Fruit fly (Drosophila melanogaster) whole organism, embryonic: ENCODE measurements around the gene AsnRS.

ENCODE experiments used
- B-H1 ChIP-seq: fragments of 200-800 bp; sonication (Bioruptor generic); IDR thresholded peaks from 3 replicates; pipeline ENCODE4 v1.3.6; 2022; ENCODE audit warnings: missing biosample characterization, missing genetic modification characterization
- BEAF-32 ChIP-seq: fragments of 200-800 bp; sonication (Bioruptor generic); optimal IDR thresholded peaks from 3 replicates; lab custom pipeline; 2017; ENCODE audit warnings: missing biosample characterization, missing genetic modification characterization, mild to moderate bottlenecking, moderate library complexity, missing genetic modification reagents
- Bgb ChIP-seq: fragments of 200-800 bp; sonication (Bioruptor generic); IDR thresholded peaks from 2 replicates; pipeline ENCODE4 v1.3.6; 2022; ENCODE audit warnings: missing biosample characterization, missing genetic modification characterization; ENCODE audit not compliant: partially characterized antibody
- CG10267 ChIP-seq: fragments of 200-800 bp; sonication (Bioruptor generic); optimal IDR thresholded peaks from 2 replicates; lab custom pipeline; 2018; ENCODE audit warnings: missing biosample characterization, mild to moderate bottlenecking, missing genetic modification characterization, moderate library complexity
- CG11560 ChIP-seq: fragments of 200-800 bp; sonication (Bioruptor generic); IDR thresholded peaks from 3 replicates; pipeline ENCODE4 v1.3.6; 2022; ENCODE audit warnings: missing biosample characterization, missing genetic modification characterization
- CG11723 ChIP-seq: fragments of 200-800 bp; sonication (Bioruptor generic); optimal IDR thresholded peaks from 2 replicates; lab custom pipeline; 2017; ENCODE audit warnings: missing biosample characterization, mild to moderate bottlenecking, missing genetic modification characterization
- CG12299 ChIP-seq: fragments of 200-800 bp; sonication (Bioruptor generic); optimal IDR thresholded peaks from 2 replicates; lab custom pipeline; 2018; ENCODE audit warnings: missing biosample characterization, mild to moderate bottlenecking, missing genetic modification characterization
- CG1233 ChIP-seq: fragments of 200-800 bp; sonication (Bioruptor generic); optimal IDR thresholded peaks from 4 replicates; lab custom pipeline; 2018; ENCODE audit warnings: missing biosample characterization, mild to moderate bottlenecking, missing genetic modification characterization
- CG13296 ChIP-seq: fragments of 200-800 bp; sonication (Bioruptor generic); optimal IDR thresholded peaks from 3 replicates; lab custom pipeline; 2018; ENCODE audit warnings: missing biosample characterization, mild to moderate bottlenecking, missing genetic modification characterization
- CG2202 ChIP-seq: fragments of 200-800 bp; sonication (Bioruptor generic); optimal IDR thresholded peaks from 2 replicates; lab custom pipeline; 2018; ENCODE audit warnings: missing biosample characterization, mild to moderate bottlenecking, missing genetic modification characterization
- CG31224 ChIP-seq: fragments of 200-800 bp; sonication (Bioruptor generic); IDR thresholded peaks from 2 replicates; pipeline ENCODE4 v1.3.6; 2022; ENCODE audit warnings: missing biosample characterization, missing genetic modification characterization
- CG34224 ChIP-seq: fragments of 200-800 bp; sonication (Bioruptor generic); IDR thresholded peaks from 3 replicates; pipeline ENCODE4 v1.3.6; 2022; ENCODE audit warnings: missing biosample characterization, missing genetic modification characterization; ENCODE audit not compliant: partially characterized antibody
- CG4617 ChIP-seq: fragments of 200-800 bp; sonication (Bioruptor generic); optimal IDR thresholded peaks from 3 replicates; lab custom pipeline; 2016; ENCODE audit warnings: missing biosample characterization, missing genetic modification characterization, borderline replicate concordance
- CG6765 ChIP-seq: fragments of 200-800 bp; sonication (Bioruptor generic); optimal IDR thresholded peaks from 3 replicates; lab custom pipeline; 2017; ENCODE audit warnings: missing biosample characterization, mild to moderate bottlenecking, missing genetic modification characterization
- CG7928 ChIP-seq: fragments of 200-800 bp; sonication (Bioruptor generic); optimal IDR thresholded peaks from 2 replicates; lab custom pipeline; 2017; ENCODE audit warnings: missing biosample characterization, mild to moderate bottlenecking, missing genetic modification characterization
- CG8944 ChIP-seq: fragments of 200-800 bp; sonication (Bioruptor generic); optimal IDR thresholded peaks from 3 replicates; lab custom pipeline; 2016; ENCODE audit warnings: missing biosample characterization, missing genetic modification characterization
- CG9215 ChIP-seq: fragments of 200-800 bp; sonication (Bioruptor generic); IDR thresholded peaks from 2 replicates; pipeline ENCODE4 v1.3.6; 2022; ENCODE audit warnings: missing biosample characterization, missing genetic modification characterization
- CG9437 ChIP-seq: fragments of 200-800 bp; sonication (Bioruptor generic); optimal IDR thresholded peaks from 2 replicates; lab custom pipeline; 2018; ENCODE audit warnings: missing biosample characterization, mild to moderate bottlenecking, missing genetic modification characterization
- CG9609 ChIP-seq: fragments of 200-800 bp; sonication (Bioruptor generic); optimal IDR thresholded peaks from 3 replicates; lab custom pipeline; 2016; ENCODE audit warnings: missing biosample characterization, missing genetic modification characterization
- CG9727 ChIP-seq: fragments of 200-800 bp; sonication (Bioruptor generic); optimal IDR thresholded peaks from 3 replicates; lab custom pipeline; 2017; ENCODE audit warnings: missing biosample characterization, mild to moderate bottlenecking, missing genetic modification characterization
- CG9797 ChIP-seq: fragments of 200-800 bp; sonication (Bioruptor generic); optimal IDR thresholded peaks from 3 replicates; lab custom pipeline; 2018; ENCODE audit warnings: missing biosample characterization, mild to moderate bottlenecking, missing genetic modification characterization
- Dp ChIP-seq: fragments of 200-800 bp; sonication (Bioruptor generic); optimal IDR thresholded peaks from 2 replicates; lab custom pipeline; 2018; ENCODE audit warnings: missing biosample characterization, mild to moderate bottlenecking, missing genetic modification characterization, moderate library complexity
- Gug ChIP-seq: fragments of 200-800 bp; sonication (Bioruptor generic); IDR thresholded peaks from 4 replicates; pipeline ENCODE4 v1.3.6; 2022; ENCODE audit warnings: missing biosample characterization, missing genetic modification characterization
- H2.0 ChIP-seq: fragments of 200-800 bp; sonication (Bioruptor generic); IDR thresholded peaks from 2 replicates; pipeline ENCODE4 v1.3.6; 2022; ENCODE audit warnings: missing biosample characterization, missing genetic modification characterization
- HmgZ ChIP-seq: fragments of 200-800 bp; sonication (Bioruptor generic); optimal IDR thresholded peaks from 2 replicates; lab custom pipeline; 2018; ENCODE audit warnings: missing biosample characterization, mild to moderate bottlenecking, missing genetic modification characterization
- Med ChIP-seq: fragments of 200-800 bp; sonication (Bioruptor generic); peaks from one replicate; lab custom pipeline; 2016; ENCODE audit warnings: missing biosample characterization, missing genetic modification characterization, mild to moderate bottlenecking, inconsistent platforms, moderate library complexity
- Pdp1 ChIP-seq, 2 experiments: fragments of 200-800 bp; sonication (Bioruptor generic); optimal IDR thresholded peaks; 3 replicates each; lab custom pipeline; 2016; ENCODE audit warnings: missing biosample characterization in 2 of 2, missing genetic modification characterization in 2 of 2, mild to moderate bottlenecking in 1 of 2, moderate library complexity in 1 of 2
- aop ChIP-seq: fragments of 200-800 bp; sonication (Bioruptor generic); IDR thresholded peaks from 2 replicates; pipeline ENCODE4 v1.3.6; 2022; ENCODE audit warnings: missing biosample characterization, missing genetic modification characterization
- ase ChIP-seq: fragments of 200-800 bp; sonication (Bioruptor generic); IDR thresholded peaks from 3 replicates; pipeline ENCODE4 v1.3.6; 2022; ENCODE audit warnings: missing biosample characterization, missing genetic modification characterization
- bigmax ChIP-seq: fragments of 200-800 bp; sonication (Bioruptor generic); optimal IDR thresholded peaks from 2 replicates; lab custom pipeline; 2018; ENCODE audit warnings: missing biosample characterization, mild to moderate bottlenecking, missing genetic modification characterization
- bsh ChIP-seq, 2 experiments: fragments of 200-800 bp; sonication (Bioruptor generic); optimal IDR thresholded peaks; 2 replicates each; lab custom pipeline; 2017 to 2018; ENCODE audit warnings: mild to moderate bottlenecking in 2 of 2, missing biosample characterization in 2 of 2, missing genetic modification characterization in 2 of 2, moderate library complexity in 1 of 2
- disco-r ChIP-seq: fragments of 200-800 bp; sonication (Bioruptor generic); optimal IDR thresholded peaks from 2 replicates; lab custom pipeline; 2016; ENCODE audit warnings: missing biosample characterization, missing genetic modification characterization
- dpn ChIP-seq, 2 experiments: fragments of 200-800 bp; sonication (Bioruptor generic); optimal IDR thresholded peaks; 3 replicates each; lab custom pipeline; 2016; ENCODE audit warnings: missing biosample characterization in 2 of 2, missing genetic modification characterization in 2 of 2
- en ChIP-seq: fragments of 200-800 bp; sonication (Bioruptor generic); optimal IDR thresholded peaks from 2 replicates; lab custom pipeline; 2016; ENCODE audit warnings: missing biosample characterization, missing genetic modification characterization
- exex ChIP-seq: fragments of 200-800 bp; sonication (Bioruptor generic); optimal IDR thresholded peaks from 4 replicates; lab custom pipeline; 2018; ENCODE audit warnings: missing biosample characterization, mild to moderate bottlenecking, missing genetic modification characterization, moderate library complexity
- fd96Cb ChIP-seq: fragments of 200-800 bp; sonication (Bioruptor generic); optimal IDR thresholded peaks from 2 replicates; lab custom pipeline; 2018; ENCODE audit warnings: missing biosample characterization, mild to moderate bottlenecking, missing genetic modification characterization, moderate library complexity
- grau ChIP-seq: fragments of 200-800 bp; optimal IDR thresholded peaks from 3 replicates; lab custom pipeline; 2019; ENCODE audit warnings: missing biosample characterization, mild to moderate bottlenecking, missing genetic modification characterization, moderate library complexity
- gsb ChIP-seq: fragments of 200-800 bp; sonication (Bioruptor generic); IDR thresholded peaks from 2 replicates; pipeline ENCODE4 v1.3.6; 2022; ENCODE audit warnings: missing biosample characterization, missing genetic modification characterization
- her ChIP-seq: fragments of 200-800 bp; sonication (Bioruptor generic); optimal IDR thresholded peaks from 2 replicates; lab custom pipeline; 2016; ENCODE audit warnings: missing biosample characterization, missing genetic modification characterization
- jing ChIP-seq: fragments of 200-800 bp; sonication (Bioruptor generic); optimal IDR thresholded peaks from 2 replicates; lab custom pipeline; 2018; ENCODE audit warnings: missing biosample characterization, mild to moderate bottlenecking, missing genetic modification characterization
- maf-S ChIP-seq: fragments of 200-800 bp; sonication (Bioruptor generic); optimal IDR thresholded peaks from 2 replicates; lab custom pipeline; 2016; ENCODE audit warnings: missing biosample characterization, missing genetic modification characterization
- mirr ChIP-seq: fragments of 200-800 bp; sonication (Bioruptor generic); optimal IDR thresholded peaks from 3 replicates; lab custom pipeline; 2018; ENCODE audit warnings: missing biosample characterization, mild to moderate bottlenecking, missing genetic modification characterization
- nau ChIP-seq: fragments of 200-800 bp; sonication (Bioruptor generic); optimal IDR thresholded peaks from 3 replicates; lab custom pipeline; 2017; ENCODE audit warnings: missing biosample characterization, mild to moderate bottlenecking, missing genetic modification characterization, missing genetic modification reagents
- onecut ChIP-seq: fragments of 200-800 bp; sonication (Bioruptor generic); IDR thresholded peaks from 2 replicates; pipeline ENCODE4 v1.3.6; 2022; ENCODE audit warnings: missing biosample characterization, missing genetic modification characterization
- p53 ChIP-seq: fragments of 200-800 bp; sonication (Bioruptor generic); optimal IDR thresholded peaks from 2 replicates; lab custom pipeline; 2016; ENCODE audit warnings: missing biosample characterization, missing genetic modification characterization
- pfk ChIP-seq: fragments of 200-800 bp; sonication (Bioruptor generic); optimal IDR thresholded peaks from 2 replicates; lab custom pipeline; 2018; ENCODE audit warnings: missing biosample characterization, mild to moderate bottlenecking, missing genetic modification characterization, moderate library complexity
- usp ChIP-seq: fragments of >200 bp; optimal IDR thresholded peaks from 2 replicates; lab custom pipeline; 2017; ENCODE audit warnings: missing biosample characterization, missing genetic modification characterization
- wor ChIP-seq: fragments of 200-800 bp; sonication (Bioruptor generic); IDR thresholded peaks from 2 replicates; pipeline ENCODE4 v1.3.6; 2022; ENCODE audit warnings: missing biosample characterization, missing genetic modification characterization

AsnRS gene

dm6 chr2L:19133465-19134365 lies 2.0 kb upstream of the AsnRS start, which contains the start of gene brat (continued):
- TF ChIP-seq CG13296 (GFP tag; lab: Kevin White, UChicago) (no peak), CG7928 (GFP tag; lab: Kevin White, UChicago) (no peak), her (GFP tag; lab: Kevin White, UChicago) (peak; percentile 22), H2.0 (GFP tag; lab: Robert Waterston, UW) (no peak), gsb (no peak), maf-S (GFP tag; lab: Kevin White, UChicago) (peak; percentile 69), Med (GFP tag; lab: Kevin White, UChicago) (peak; percentile 80), Bgb (GFP tag; lab: Robert Waterston, UW) (peak; percentile 85), exex (tag; lab: Kevin White, UChicago) (no peak), CG9609 (GFP tag; lab: Kevin White, UChicago) (peak; percentile 56), ase (GFP tag; lab: Robert Waterston, UW) (no peak), en (GFP tag; lab: Kevin White, UChicago) (peak; percentile 14), onecut (GFP tag; lab: Robert Waterston, UW) (0 out of 2 replicates have a peak, but pooled peaks have one; percentile 11), CG2202 (tag; lab: Kevin White, UChicago) (no peak), CG4617 (peak; percentile 48), CG12299 (tag; lab: Kevin White, UChicago) (peak; percentile 4), bigmax (no peak), CG9215 (GFP tag; lab: Robert Waterston, UW) (peak; percentile 60), fd96Cb (peak; percentile 1), p53 (GFP tag; lab: Kevin White, UChicago) (peak; percentile 59), CG11723 (GFP tag; lab: Kevin White, UChicago) (no peak), bsh (GFP tag; optimal IDR thresholded peaks at IDR 0.05; lab: Kevin White, UChicago) (peak in 1 of 2 experiments; percentile 6), pfk (GFP tag; lab: Kevin White, UChicago) (no peak), BEAF-32 (GFP tag; lab: Kevin White, UChicago) (peak; percentile 96), CG11560 (peak; percentile 72; the same call in 2 of the 3 replicates), CG31224 (GFP tag; lab: Robert Waterston, UW) (0 out of 2 replicates have a peak, but pooled peaks have one; percentile 4), Dp (GFP tag; lab: Kevin White, UChicago) (peak; percentile 40), usp (GFP tag; lab: Kevin White, UChicago) (no peak), Pdp1 (GFP tag; optimal IDR thresholded peaks at IDR 0.05; lab: Kevin White, UChicago) (peak; percentile 50 to 53), jing (GFP tag; lab: Kevin White, UChicago) (no peak), CG6765 (GFP tag; lab: Kevin White, UChicago) (no peak), CG1233 (GFP tag; lab: Kevin White, UChicago) (no peak), wor (GFP tag; lab: Robert Waterston, UW) (no peak), CG10267 (tag; lab: Kevin White, UChicago) (peak; percentile 77), CG9727 (peak; percentile 58), HmgZ (tag; lab: Kevin White, UChicago) (peak; percentile 54), Gug (peak; percentile 21; the same call in 1 of the 4 replicates), dpn (GFP tag; optimal IDR thresholded peaks at IDR 0.05; lab: Kevin White, UChicago) (peak; percentile 35 to 74), aop (GFP tag; lab: Robert Waterston, UW) (no peak), B-H1 (GFP tag; lab: Robert Waterston, UW) (no peak), mirr (GFP tag; lab: Kevin White, UChicago) (peak; percentile 3), CG8944 (GFP tag; lab: Kevin White, UChicago) (peak; percentile 55), disco-r (GFP tag; lab: Kevin White, UChicago) (no peak), CG34224 (GFP tag; lab: Robert Waterston, UW) (peak; percentile 91), nau (GFP tag; lab: Kevin White, UChicago) (no peak), CG9437 (GFP tag; lab: Kevin White, UChicago) (peak; percentile 53), CG9797 (GFP tag; lab: Kevin White, UChicago) (peak; percentile 27), grau (tag; lab: Kevin White, UChicago) (peak; percentile 61)
